Fruit fly (Drosophila melanogaster) whole organism, prepupa: ENCODE data around the gene jhamt.

Source experiments
- CG10631 ChIP-seq: fragments of 200-800 bp; sonication (Bioruptor generic); optimal IDR thresholded peaks from 2 replicates; lab custom pipeline; 2016; ENCODE audit warnings: missing biosample characterization, missing genetic modification characterization
- CG10669 ChIP-seq: fragments of 200-800 bp; sonication (Bioruptor generic); optimal IDR thresholded peaks from 3 replicates; lab custom pipeline; 2018; ENCODE audit warnings: missing biosample characterization, mild to moderate bottlenecking, missing genetic modification characterization, moderate library complexity
- CG11762 ChIP-seq: fragments of 200-800 bp; sonication (Bioruptor generic); optimal IDR thresholded peaks from 3 replicates; lab custom pipeline; 2016; ENCODE audit warnings: missing biosample characterization, missing genetic modification characterization; ENCODE audit not compliant: insufficient read depth
- CG11902 ChIP-seq: fragments of 200-800 bp; sonication (Bioruptor generic); optimal IDR thresholded peaks from 3 replicates; lab custom pipeline; 2016; ENCODE audit warnings: missing biosample characterization, missing genetic modification characterization
- CG15336 ChIP-seq: fragments of 200-800 bp; sonication (Bioruptor generic); IDR thresholded peaks from 2 replicates; pipeline ENCODE4 v1.3.6; 2022; ENCODE audit warnings: missing biosample characterization, missing genetic modification characterization
- CG16779 ChIP-seq: fragments of 200-800 bp; sonication (Bioruptor generic); optimal IDR thresholded peaks from 3 replicates; lab custom pipeline; 2017; ENCODE audit warnings: missing biosample characterization, mild to moderate bottlenecking, missing genetic modification characterization
- CG3032 ChIP-seq: fragments of 200-800 bp; optimal IDR thresholded peaks from 2 replicates; lab custom pipeline; 2019; ENCODE audit warnings: missing biosample characterization, mild to moderate bottlenecking, missing genetic modification characterization, moderate library complexity
- CG32006 ChIP-seq: fragments of 200-800 bp; sonication (Bioruptor generic); optimal IDR thresholded peaks from 3 replicates; lab custom pipeline; 2017; ENCODE audit warnings: missing biosample characterization, mild to moderate bottlenecking, missing genetic modification characterization
- CG34406 ChIP-seq: fragments of 200-800 bp; sonication (Bioruptor generic); optimal IDR thresholded peaks from 3 replicates; lab custom pipeline; 2016; ENCODE audit warnings: missing biosample characterization, missing genetic modification characterization
- CG3919 ChIP-seq: fragments of 200-800 bp; sonication (Bioruptor generic); optimal IDR thresholded peaks from 3 replicates; lab custom pipeline; 2016; ENCODE audit warnings: missing biosample characterization, missing genetic modification characterization
- CG4318 ChIP-seq: fragments of 200-800 bp; sonication (Bioruptor generic); optimal IDR thresholded peaks from 3 replicates; lab custom pipeline; 2017; ENCODE audit warnings: missing biosample characterization, mild to moderate bottlenecking, missing genetic modification characterization
- CG6276 ChIP-seq: fragments of 200-800 bp; sonication (Bioruptor generic); optimal IDR thresholded peaks from 2 replicates; lab custom pipeline; 2017; ENCODE audit warnings: missing biosample characterization, mild to moderate bottlenecking, missing genetic modification characterization
- CG6792 ChIP-seq: fragments of 200-800 bp; sonication (Bioruptor generic); optimal IDR thresholded peaks from 3 replicates; lab custom pipeline; 2016; ENCODE audit warnings: missing biosample characterization, missing genetic modification characterization
- CG6854 ChIP-seq: fragments of 200-800 bp; sonication (Bioruptor generic); optimal IDR thresholded peaks from 2 replicates; lab custom pipeline; 2017; ENCODE audit warnings: missing biosample characterization, mild to moderate bottlenecking, missing genetic modification characterization
- CG7368 ChIP-seq: fragments of 200-800 bp; sonication (Bioruptor generic); optimal IDR thresholded peaks from 3 replicates; lab custom pipeline; 2016; ENCODE audit warnings: missing biosample characterization, missing genetic modification characterization
- CG8632 ChIP-seq: fragments of 200-800 bp; sonication (Bioruptor generic); optimal IDR thresholded peaks from 3 replicates; lab custom pipeline; 2016; ENCODE audit warnings: missing biosample characterization, missing genetic modification characterization
- CG9139 ChIP-seq: fragments of 200-800 bp; sonication (Bioruptor generic); optimal IDR thresholded peaks from 3 replicates; lab custom pipeline; 2017; ENCODE audit warnings: missing biosample characterization, mild to moderate bottlenecking, missing genetic modification characterization
- Eip75B ChIP-seq: fragments of 200-800 bp; sonication (Bioruptor generic); optimal IDR thresholded peaks from 3 replicates; lab custom pipeline; 2016; ENCODE audit warnings: missing biosample characterization, missing genetic modification characterization
- Eip78C ChIP-seq: fragments of 200-800 bp; sonication (Bioruptor generic); peaks from one replicate; lab custom pipeline; 2016; ENCODE audit warnings: missing biosample characterization, missing genetic modification characterization
- Ets96B ChIP-seq: fragments of 200-800 bp; optimal IDR thresholded peaks from 2 replicates; lab custom pipeline; 2019; ENCODE audit warnings: missing biosample characterization, mild to moderate bottlenecking, missing genetic modification characterization, moderate library complexity
- Gug ChIP-seq: fragments of 200-800 bp; sonication (Bioruptor generic); IDR thresholded peaks from 2 replicates; pipeline ENCODE4 v1.3.6; 2022; ENCODE audit warnings: missing biosample characterization, missing genetic modification characterization
- Hr38 ChIP-seq: sonication (Bioruptor generic); optimal IDR thresholded peaks from 2 replicates; lab custom pipeline; 2016; ENCODE audit warnings: missing biosample characterization, missing genetic modification characterization
- Met ChIP-seq: fragments of 200-800 bp; sonication (Bioruptor generic); optimal IDR thresholded peaks from 3 replicates; lab custom pipeline; 2016; ENCODE audit warnings: missing biosample characterization, missing genetic modification characterization
- OdsH ChIP-seq: fragments of 200-800 bp; sonication (Bioruptor generic); optimal IDR thresholded peaks from 3 replicates; lab custom pipeline; 2016; ENCODE audit warnings: missing biosample characterization, missing genetic modification characterization
- Smox ChIP-seq: fragments of 200-800 bp; sonication (Bioruptor generic); optimal IDR thresholded peaks from 3 replicates; lab custom pipeline; 2016; ENCODE audit warnings: missing biosample characterization, missing genetic modification characterization
- Sox102F ChIP-seq: fragments of 200-800 bp; sonication (Bioruptor generic); optimal IDR thresholded peaks from 2 replicates; lab custom pipeline; 2016; ENCODE audit warnings: missing biosample characterization, mild to moderate bottlenecking, missing genetic modification characterization
- Sox15 ChIP-seq: fragments of 200-800 bp; sonication (Bioruptor generic); optimal IDR thresholded peaks from 3 replicates; lab custom pipeline; 2016; ENCODE audit warnings: missing biosample characterization, missing genetic modification characterization
- achi ChIP-seq: fragments of 200-800 bp; sonication (Bioruptor generic); optimal IDR thresholded peaks from 3 replicates; lab custom pipeline; 2016; ENCODE audit warnings: missing biosample characterization, missing genetic modification characterization
- acj6 ChIP-seq: fragments of 200-800 bp; sonication (Bioruptor generic); optimal IDR thresholded peaks from 3 replicates; lab custom pipeline; 2016; ENCODE audit warnings: missing biosample characterization, missing genetic modification characterization
- dac ChIP-seq: fragments of 200-800 bp; sonication (Bioruptor generic); optimal IDR thresholded peaks from 2 replicates; lab custom pipeline; 2017; ENCODE audit warnings: missing biosample characterization, mild to moderate bottlenecking, missing genetic modification characterization
- dsx ChIP-seq: fragments of 200-800 bp; optimal IDR thresholded peaks from 3 replicates; lab custom pipeline; 2019; ENCODE audit warnings: missing biosample characterization, mild to moderate bottlenecking, missing genetic modification characterization, moderate library complexity; ENCODE audit not compliant: poor library complexity, severe bottlenecking
- eg ChIP-seq: fragments of 200-800 bp; sonication (Bioruptor generic); IDR thresholded peaks from 3 replicates; pipeline ENCODE4 v1.3.6; 2022; ENCODE audit warnings: missing biosample characterization, missing genetic modification characterization
- esn ChIP-seq: fragments of 200-800 bp; sonication (Bioruptor generic); optimal IDR thresholded peaks from 2 replicates; lab custom pipeline; 2016; ENCODE audit warnings: missing biosample characterization, mild to moderate bottlenecking, missing genetic modification characterization, moderate library complexity
- fd59A ChIP-seq: fragments of 200-800 bp; sonication (Bioruptor generic); optimal IDR thresholded peaks from 2 replicates; lab custom pipeline; 2017; ENCODE audit warnings: missing biosample characterization, mild to moderate bottlenecking, missing genetic modification characterization, missing genetic modification reagents
- fd85E ChIP-seq: fragments of 200-800 bp; sonication (Bioruptor generic); optimal IDR thresholded peaks from 3 replicates; lab custom pipeline; 2016; ENCODE audit warnings: missing biosample characterization, missing genetic modification characterization
- lz ChIP-seq: fragments of 200-800 bp; sonication (Bioruptor generic); optimal IDR thresholded peaks from 3 replicates; lab custom pipeline; 2016; ENCODE audit warnings: missing biosample characterization, missing genetic modification characterization
- pdm3 ChIP-seq: fragments of 200-800 bp; sonication (Bioruptor generic); optimal IDR thresholded peaks from 3 replicates; lab custom pipeline; 2016; ENCODE audit warnings: missing biosample characterization, missing genetic modification characterization
- salr ChIP-seq, 2 experiments: fragments of 200-800 bp; sonication (Bioruptor generic); optimal IDR thresholded peaks; 3 replicates each; lab custom pipeline; 2016 to 2018; ENCODE audit warnings: missing biosample characterization in 2 of 2, missing genetic modification characterization in 2 of 2, mild to moderate bottlenecking in 1 of 2
- topi ChIP-seq: fragments of 200-800 bp; sonication (Bioruptor generic); optimal IDR thresholded peaks from 3 replicates; lab custom pipeline; 2016; ENCODE audit warnings: missing biosample characterization, missing genetic modification characterization
- vri ChIP-seq: fragments of 200-800 bp; sonication (Bioruptor generic); optimal IDR thresholded peaks from 3 replicates; lab custom pipeline; 2016; ENCODE audit warnings: missing biosample characterization, mild to moderate bottlenecking, missing genetic modification characterization

jhamt gene

DNA sequence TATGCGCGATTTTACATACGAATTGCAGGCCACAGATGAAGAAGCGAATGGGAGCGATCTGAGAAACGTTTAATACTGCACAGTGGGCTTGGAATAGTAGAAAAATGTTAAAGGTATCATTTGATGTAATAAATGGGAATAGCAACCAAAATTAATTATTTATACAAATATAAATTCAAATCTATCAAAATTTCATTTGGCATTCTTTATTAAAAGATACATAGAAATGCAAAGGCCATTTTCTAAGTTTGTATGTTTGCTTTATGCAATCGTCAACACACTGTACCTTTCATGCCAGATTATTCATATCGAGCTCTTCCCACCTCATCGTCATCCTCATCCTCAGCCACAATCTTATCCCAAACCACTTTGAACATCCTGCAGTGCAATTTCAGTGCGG is 40.8 kb downstream of the jhamt start (continued):
- TF ChIP-seq CG10631 (GFP tag; lab: Kevin White, UChicago) (peak; percentile 53), CG4318 (no peak), OdsH (GFP tag; lab: Kevin White, UChicago) (peak; percentile 69), eg (no peak), CG11902 (GFP tag; lab: Kevin White, UChicago) (peak; percentile 13), lz (GFP tag; lab: Kevin White, UChicago) (peak; percentile 56), topi (GFP tag; lab: Kevin White, UChicago) (peak; percentile 61), Hr38 (no peak), fd85E (GFP tag; lab: Kevin White, UChicago) (peak; percentile 7), Sox15 (GFP tag; lab: Kevin White, UChicago) (peak; percentile 42), Smox (GFP tag; lab: Kevin White, UChicago) (peak; percentile 64), vri (GFP tag; lab: Kevin White, UChicago) (peak; percentile 33)

DNA sequence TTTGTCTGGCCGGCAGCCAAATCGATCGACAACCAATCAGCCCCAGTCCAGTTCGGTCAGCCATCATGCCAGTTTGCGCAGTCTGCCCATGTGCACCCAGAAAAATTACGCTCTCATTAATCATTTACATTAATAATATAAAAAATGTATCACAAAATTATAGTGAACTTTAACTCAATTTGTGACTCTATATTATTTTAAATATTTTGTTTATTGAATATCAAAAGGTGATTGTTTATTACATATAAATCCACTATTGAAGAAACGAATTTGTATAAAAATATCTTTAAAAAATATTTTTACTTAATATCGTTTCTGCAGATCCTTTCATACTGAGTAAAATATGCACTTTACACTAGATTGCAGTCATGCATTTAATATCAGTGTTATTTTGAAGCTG is 41.6 kb downstream of the jhamt start:
- TF ChIP-seq CG3919 (GFP tag; lab: Kevin White, UChicago) (peak; percentile 23), CG6792 (GFP tag; lab: Kevin White, UChicago) (peak; percentile 12), pdm3 (GFP tag; lab: Kevin White, UChicago) (no peak), CG11762 (GFP tag; lab: Kevin White, UChicago) (no peak), CG3032 (peak; percentile 45), achi (GFP tag; lab: Kevin White, UChicago) (peak; percentile 23), OdsH (GFP tag; lab: Kevin White, UChicago) (peak; percentile 28), Smox (GFP tag; lab: Kevin White, UChicago) (peak; percentile 25), fd59A (no peak), Met (no peak), Gug (no peak), CG7368 (no peak), CG6276 (GFP tag; lab: Kevin White, UChicago) (peak; percentile 16), acj6 (peak; percentile 16), Ets96B (tag; lab: Kevin White, UChicago) (peak; percentile 38), CG10669 (GFP tag; lab: Kevin White, UChicago) (peak; percentile 8), Eip75B (GFP tag; lab: Kevin White, UChicago) (no peak), eg (no peak), Eip78C (peak; percentile 69), dsx (GFP tag; lab: Kevin White, UChicago) (peak; percentile 25), CG15336 (GFP tag; lab: Robert Waterston, UW) (no peak), esn (GFP tag; lab: Kevin White, UChicago) (peak; percentile 18), CG34406 (GFP tag; lab: Kevin White, UChicago) (peak; percentile 12), dac (GFP tag; lab: Kevin White, UChicago) (peak; percentile 46), salr (GFP tag; optimal IDR thresholded peaks at IDR 0.05; lab: Kevin White, UChicago) (peak in 1 of 2 experiments; percentile 40), Sox102F (GFP tag; lab: Kevin White, UChicago) (no peak), CG10631 (GFP tag; lab: Kevin White, UChicago) (peak; percentile 27), CG6854 (GFP tag; lab: Kevin White, UChicago) (no peak), CG9139 (GFP tag; lab: Kevin White, UChicago) (no peak), CG16779 (tag; lab: Kevin White, UChicago) (no peak), CG32006 (GFP tag; lab: Kevin White, UChicago) (peak; percentile 57), CG8632 (GFP tag; lab: Kevin White, UChicago) (peak; percentile 50), CG4318 (peak; percentile 24)
